Worm (Caenorhabditis elegans) whole organism, L4 larva: ENCODE measurements around the gene K11E4.1.

Experiments used
- D1046.2 ChIP-seq: fragments of 200-800 bp; sonication (Bioruptor generic); IDR thresholded peaks from 2 replicates; pipeline ENCODE4 v1.3.6; 2022; ENCODE audit warnings: missing genetic modification characterization, missing compliant biosample characterization
- F26F4.8 ChIP-seq: fragments of 200-800 bp; sonication (Bioruptor generic); conservative IDR thresholded peaks from 2 replicates; pipeline ENCODE4 v1.3.6; 2022; ENCODE audit warnings: missing genetic modification characterization, missing compliant biosample characterization
- F37D6.2 ChIP-seq: sonication (generic microtip); optimal IDR thresholded peaks from 2 replicates; lab custom pipeline; 2016; ENCODE audit warnings: mild to moderate bottlenecking, missing genetic modification characterization, missing compliant biosample characterization
- T20F7.1 ChIP-seq: fragments of 200-800 bp; sonication (Bioruptor generic); optimal IDR thresholded peaks from 2 replicates; lab custom pipeline; 2018; ENCODE audit warnings: mild to moderate bottlenecking, missing genetic modification characterization, missing compliant biosample characterization
- T26A8.4 ChIP-seq: fragments of 200-800 bp; sonication (Bioruptor generic); IDR thresholded peaks from 2 replicates; pipeline ENCODE4 v1.3.6; 2022; ENCODE audit warnings: missing genetic modification characterization, missing compliant biosample characterization
- Y105C5A.15 ChIP-seq: fragments of 200-800 bp; sonication (Bioruptor generic); IDR thresholded peaks from 2 replicates; pipeline ENCODE4 v1.3.6; 2022; ENCODE audit warnings: missing genetic modification characterization, missing compliant biosample characterization
- Y48G9A.11 ChIP-seq: fragments of 200-800 bp; sonication (Bioruptor generic); IDR thresholded peaks from 2 replicates; pipeline ENCODE4 v1.3.6; 2022; ENCODE audit warnings: missing genetic modification reagents, missing genetic modification characterization, missing compliant biosample characterization
- Y75B8A.6 ChIP-seq: fragments of 200-800 bp; sonication (Bioruptor generic); IDR thresholded peaks from 2 replicates; pipeline ENCODE4 v1.3.6; 2022; ENCODE audit warnings: missing genetic modification reagents, missing genetic modification characterization, missing compliant biosample characterization
- ZK546.5 ChIP-seq, 2 experiments: sonication (generic microtip); optimal IDR thresholded peaks; 2 replicates each; lab custom pipeline; 2017; ENCODE audit warnings: missing biosample characterization in 2 of 2, missing genetic modification characterization in 2 of 2
- aly-2 ChIP-seq: sonication (generic microtip); optimal IDR thresholded peaks from 2 replicates; lab custom pipeline; 2018; ENCODE audit warnings: missing biosample characterization, missing genetic modification characterization
- attf-4 ChIP-seq: sonication (generic microtip); optimal IDR thresholded peaks from 3 replicates; lab custom pipeline; 2017; ENCODE audit warnings: missing biosample characterization, missing genetic modification characterization
- ceh-32 ChIP-seq: sonication (generic microtip); optimal IDR thresholded peaks from 2 replicates; lab custom pipeline; 2016; ENCODE audit warnings: mild to moderate bottlenecking, missing genetic modification characterization, missing compliant biosample characterization; ENCODE audit not compliant: poor library complexity
- ceh-44 ChIP-seq: fragments of 200-800 bp; sonication (Bioruptor generic); IDR thresholded peaks from 2 replicates; pipeline ENCODE4 v1.3.6; 2022; ENCODE audit warnings: missing genetic modification reagents, missing genetic modification characterization, missing compliant biosample characterization
- ceh-62 ChIP-seq: sonication (generic microtip); optimal IDR thresholded peaks from 2 replicates; lab custom pipeline; 2017; ENCODE audit warnings: missing biosample characterization, missing genetic modification characterization
- ctbp-1 ChIP-seq: fragments of 200-800 bp; sonication (Bioruptor generic); IDR thresholded peaks from 2 replicates; pipeline ENCODE4 v1.3.6; 2022; ENCODE audit warnings: missing genetic modification reagents, missing genetic modification characterization, missing compliant biosample characterization
- daf-12 ChIP-seq: fragments of 150-350 bp; optimal IDR thresholded peaks from 2 replicates; lab custom pipeline; 2014; ENCODE audit warnings: missing biosample characterization, missing genetic modification reagents, missing genetic modification characterization
- daf-19 ChIP-seq: fragments of 200-800 bp; sonication (Bioruptor generic); conservative IDR thresholded peaks from 2 replicates; pipeline ENCODE4 v1.3.6; 2022; ENCODE audit warnings: missing genetic modification characterization, missing compliant biosample characterization
- dmd-8 ChIP-seq: fragments of 200-800 bp; sonication (Bioruptor generic); IDR thresholded peaks from 2 replicates; pipeline ENCODE4 v1.3.6; 2022; ENCODE audit warnings: missing genetic modification characterization, missing compliant biosample characterization
- dmd-9 ChIP-seq: fragments of 200-800 bp; sonication (Bioruptor generic); IDR thresholded peaks from 2 replicates; pipeline ENCODE4 v1.3.6; 2022; ENCODE audit warnings: missing genetic modification reagents, missing genetic modification characterization, missing compliant biosample characterization
- dpl-1 ChIP-seq: fragments of 150-350 bp; optimal IDR thresholded peaks from 2 replicates; lab custom pipeline; 2014; ENCODE audit warnings: missing biosample characterization, missing genetic modification reagents, missing genetic modification characterization
- egl-27 ChIP-seq: sonication (generic microtip); optimal IDR thresholded peaks from 3 replicates; lab custom pipeline; 2017; ENCODE audit warnings: missing biosample characterization, missing genetic modification reagents, missing genetic modification characterization
- fkh-10 ChIP-seq: fragments of 150-350 bp; optimal IDR thresholded peaks from 2 replicates; lab custom pipeline; 2014; ENCODE audit warnings: missing biosample characterization, missing genetic modification reagents, missing genetic modification characterization
- fos-1 ChIP-seq: fragments of 150-350 bp; optimal IDR thresholded peaks from 2 replicates; lab custom pipeline; 2014; ENCODE audit warnings: missing biosample characterization, missing genetic modification characterization
- hif-1 ChIP-seq, 2 experiments: sonication (generic microtip); optimal IDR thresholded peaks; 2 replicates each; lab custom pipeline; 2016 to 2017; ENCODE audit warnings: missing compliant biosample characterization in 2 of 2, missing genetic modification characterization in 2 of 2, missing genetic modification reagents in 2 of 2, missing genotype in 2 of 2, mild to moderate bottlenecking in 1 of 2
- hlh-11 ChIP-seq: fragments of 200-800 bp; sonication (Bioruptor generic); optimal IDR thresholded peaks from 2 replicates; lab custom pipeline; 2018; ENCODE audit warnings: mild to moderate bottlenecking, missing genetic modification characterization, missing compliant biosample characterization
- hlh-30 ChIP-seq: sonication (generic microtip); optimal IDR thresholded peaks from 2 replicates; lab custom pipeline; 2017; ENCODE audit warnings: antibody characterized with exemption, mild to moderate bottlenecking, missing genetic modification characterization, missing compliant biosample characterization; ENCODE audit not compliant: insufficient read depth
- lin-38 ChIP-seq: fragments of 200-800 bp; sonication (Bioruptor generic); IDR thresholded peaks from 2 replicates; pipeline ENCODE4 v1.3.6; 2022; ENCODE audit warnings: missing genetic modification reagents, missing genetic modification characterization, missing compliant biosample characterization
- mdl-1 ChIP-seq, 2 experiments: fragments of 150-350 bp in 1 of 2; sonication (generic microtip) in 1 of 2; optimal IDR thresholded peaks; 2 replicates each; lab custom pipeline; 2014 to 2017; ENCODE audit warnings: missing biosample characterization in 2 of 2, missing genetic modification characterization in 2 of 2
- nhr-10 ChIP-seq: fragments of 150-350 bp; optimal IDR thresholded peaks from 2 replicates; lab custom pipeline; 2014; ENCODE audit warnings: missing biosample characterization, missing genetic modification characterization
- nhr-111 ChIP-seq: fragments of 200-800 bp; sonication (Bioruptor generic); optimal IDR thresholded peaks from 2 replicates; lab custom pipeline; 2018; ENCODE audit warnings: mild to moderate bottlenecking, missing genetic modification characterization, missing compliant biosample characterization
- nhr-25 ChIP-seq: sonication (generic microtip); optimal IDR thresholded peaks from 2 replicates; lab custom pipeline; 2017; ENCODE audit warnings: missing genetic modification characterization, mild to moderate bottlenecking, missing compliant biosample characterization, antibody characterized with exemption, moderate library complexity, borderline replicate concordance; ENCODE audit not compliant: insufficient read depth
- nhr-28 ChIP-seq: fragments of 150-350 bp; optimal IDR thresholded peaks from 2 replicates; lab custom pipeline; 2014; ENCODE audit warnings: missing biosample characterization, missing genetic modification characterization
- nhr-6 ChIP-seq: fragments of 150-350 bp; optimal IDR thresholded peaks from 2 replicates; lab custom pipeline; 2014; ENCODE audit warnings: missing biosample characterization, missing genetic modification characterization
- nhr-76 ChIP-seq: fragments of 150-350 bp; optimal IDR thresholded peaks from 2 replicates; lab custom pipeline; 2014; ENCODE audit warnings: missing biosample characterization, missing genetic modification characterization
- nhr-77 ChIP-seq: fragments of 150-350 bp; optimal IDR thresholded peaks from 2 replicates; lab custom pipeline; 2014; ENCODE audit warnings: missing biosample characterization, missing genetic modification characterization
- pha-4 ChIP-seq, 2 experiments: fragments of 150-350 bp in 1 of 2; fragments of 200-800 bp in 1 of 2; sonication (Bioruptor generic) in 1 of 2; IDR thresholded peaks in 1 of 2; optimal IDR thresholded peaks in 1 of 2; 2 replicates each; pipeline versions ENCODE4 v1.3.6 to Lab custom; 2014 to 2022; ENCODE audit warnings: missing genetic modification characterization in 2 of 2, missing genetic modification reagents in 2 of 2, missing biosample characterization in 1 of 2, missing compliant biosample characterization in 1 of 2
- php-3 ChIP-seq: fragments of 200-800 bp; sonication (Bioruptor generic); IDR thresholded peaks from 2 replicates; pipeline ENCODE4 v1.3.6; 2022; ENCODE audit warnings: missing genetic modification reagents, missing genetic modification characterization, missing compliant biosample characterization
- pqm-1 ChIP-seq: sonication (generic microtip); optimal IDR thresholded peaks from 2 replicates; lab custom pipeline; 2017; ENCODE audit warnings: missing biosample characterization, missing genetic modification characterization
- rbr-2 ChIP-seq: sonication (generic microtip); optimal IDR thresholded peaks from 2 replicates; lab custom pipeline; 2016; ENCODE audit warnings: missing genotype, missing genetic modification characterization, missing compliant biosample characterization
- saeg-2 ChIP-seq: fragments of 200-800 bp; sonication (Bioruptor generic); IDR thresholded peaks from 2 replicates; pipeline ENCODE4 v1.3.6; 2022; ENCODE audit warnings: missing genetic modification reagents, missing genetic modification characterization, missing compliant biosample characterization
- set-16 ChIP-seq: fragments of 200-800 bp; sonication (Bioruptor generic); IDR thresholded peaks from 2 replicates; pipeline ENCODE4 v1.3.6; 2022; ENCODE audit warnings: missing genetic modification reagents, missing genetic modification characterization, missing compliant biosample characterization
- skn-1 ChIP-seq: fragments of 150-350 bp; optimal IDR thresholded peaks from 2 replicates; lab custom pipeline; 2014; ENCODE audit warnings: missing biosample characterization, missing genetic modification characterization
- snpc-1.2 ChIP-seq: fragments of 200-800 bp; sonication (Bioruptor generic); IDR thresholded peaks from 2 replicates; pipeline ENCODE4 v1.3.6; 2022; ENCODE audit warnings: missing genetic modification reagents, missing genetic modification characterization, missing compliant biosample characterization
- snpc-4 ChIP-seq: fragments of 150-350 bp; optimal IDR thresholded peaks from 2 replicates; lab custom pipeline; 2014; ENCODE audit warnings: missing biosample characterization, missing genetic modification characterization
- spr-1 ChIP-seq: sonication (generic microtip); optimal IDR thresholded peaks from 2 replicates; lab custom pipeline; 2016; ENCODE audit warnings: mild to moderate bottlenecking, missing genetic modification characterization, missing compliant biosample characterization
- tra-1 ChIP-seq: fragments of 200-800 bp; sonication (Bioruptor generic); IDR thresholded peaks from 2 replicates; pipeline ENCODE4 v1.3.6; 2022; ENCODE audit warnings: missing genetic modification reagents, missing genetic modification characterization, missing compliant biosample characterization
- unc-39 ChIP-seq: sonication (generic microtip); optimal IDR thresholded peaks from 2 replicates; lab custom pipeline; 2017; ENCODE audit warnings: missing biosample characterization, missing genetic modification characterization
- unc-62 ChIP-seq, 3 experiments: fragments of 150-350 bp in 1 of 3; sonication (generic microtip); optimal IDR thresholded peaks in 2 of 3; peaks in 1 of 3; 1 replicate in 1 of 3; 2 replicates in 2 of 3; lab custom pipeline; 2014 to 2017; ENCODE audit warnings: missing biosample characterization in 3 of 3, missing genetic modification characterization in 3 of 3, missing genetic modification reagents in 3 of 3, missing genotype in 1 of 3
- zip-2 ChIP-seq: fragments of 150-350 bp; optimal IDR thresholded peaks from 2 replicates; lab custom pipeline; 2014; ENCODE audit warnings: missing biosample characterization, missing genetic modification characterization

The K11E4.1 gene

ce11 chrX:13700642-13701233 is 13.2 kb upstream of the K11E4.1 start (continued):
- TF ChIP-seq mdl-1 (tag; optimal IDR thresholded peaks at IDR 0.05; lab: Kevin White, UChicago) (peak; percentile 93 to 94), attf-4 (tag; lab: Kevin White, UChicago) (peak; percentile 70), T20F7.1 (GFP tag; lab: Kevin White, UChicago) (peak; percentile 94), nhr-111 (GFP tag; lab: Kevin White, UChicago) (peak; percentile 86), fos-1 (tag; lab: Kevin White, UChicago) (peak; percentile 96), ceh-44 (GFP tag; lab: Robert Waterston, UW) (peak; percentile 83), Y48G9A.11 (GFP tag; lab: Robert Waterston, UW) (0 out of 2 replicates have a peak, but pooled peaks have one; percentile 59), tra-1 (GFP tag; lab: Robert Waterston, UW) (peak; percentile 96), D1046.2 (GFP tag; lab: Robert Waterston, UW) (peak; percentile 95), snpc-4 (peak; percentile 0), nhr-6 (tag; lab: Kevin White, UChicago) (peak; percentile 99), skn-1 (peak; percentile 85), nhr-76 (peak; percentile 85), unc-39 (tag; lab: Kevin White, UChicago) (peak; percentile 100), ctbp-1 (GFP tag; lab: Robert Waterston, UW) (peak; percentile 99), dmd-9 (GFP tag; lab: Robert Waterston, UW) (peak; percentile 94), dmd-8 (GFP tag; lab: Robert Waterston, UW) (peak; percentile 80; the same call in 1 of the 2 replicates), fkh-10 (GFP tag; lab: Kevin White, UChicago) (peak; percentile 99), Y105C5A.15 (GFP tag; lab: Robert Waterston, UW) (0 out of 2 replicates have a peak, but pooled peaks have one; percentile 46), nhr-10 (peak; percentile 99), nhr-77 (tag; lab: Kevin White, UChicago) (peak; percentile 99), ceh-62 (tag; lab: Kevin White, UChicago) (no peak), F26F4.8 (GFP tag; lab: Robert Waterston, UW) (no peak), hif-1 (tag; optimal IDR thresholded peaks at IDR 0.05; lab: Kevin White, UChicago) (peak; percentile 85 to 91), daf-12 (no peak), hlh-30 (tag; lab: Kevin White, UChicago) (peak; percentile 97), aly-2 (tag; lab: Kevin White, UChicago) (no peak), php-3 (GFP tag; lab: Robert Waterston, UW) (peak; percentile 98), unc-62 (GFP tag; optimal IDR thresholded peaks at IDR 0.05 in 1 of 2; lab: Kevin White, UChicago) (peak; percentile 90 to 100), unc-62 (tag; optimal IDR thresholded peaks at IDR 0.05; lab: Kevin White, UChicago) (peak; percentile 61), F37D6.2 (tag; lab: Kevin White, UChicago) (peak; percentile 99), hlh-11 (tag; lab: Kevin White, UChicago) (peak; percentile 97), Y75B8A.6 (GFP tag; lab: Robert Waterston, UW) (no peak), snpc-1.2 (peak; percentile 70; the same call in 1 of the 2 replicates), saeg-2 (GFP tag; lab: Robert Waterston, UW) (peak; percentile 99), zip-2 (tag; lab: Kevin White, UChicago) (peak; percentile 98), nhr-28 (tag; lab: Kevin White, UChicago) (peak; percentile 94), ceh-32 (peak; percentile 92), pha-4 (GFP tag; IDR thresholded peaks at IDR 0.05; lab: Robert Waterston, UW) (peak; percentile 97), pha-4 (tag; optimal IDR thresholded peaks at IDR 0.05; lab: Kevin White, UChicago) (peak; percentile 77), rbr-2 (tag; lab: Kevin White, UChicago) (peak; percentile 99), ZK546.5 (tag; optimal IDR thresholded peaks at IDR 0.05; lab: Kevin White, UChicago) (peak; percentile 33 to 76), daf-19 (peak; percentile 98), set-16 (GFP tag; lab: Robert Waterston, UW) (no peak), dpl-1 (GFP tag; lab: Kevin White, UChicago) (peak; percentile 77), egl-27 (tag; lab: Kevin White, UChicago) (peak; percentile 86), T26A8.4 (GFP tag; lab: Robert Waterston, UW) (peak; percentile 100), pqm-1 (peak; percentile 26), lin-38 (GFP tag; lab: Robert Waterston, UW) (peak; percentile 91), nhr-25 (peak; percentile 95), spr-1 (tag; lab: Kevin White, UChicago) (peak; percentile 98)
